Fruit fly (Drosophila melanogaster) whole organism, embryonic: ENCODE measurements around the gene Sf3b3.

Source experiments
- Bdp1 ChIP-seq: fragments of 200-800 bp; sonication (Bioruptor generic); optimal IDR thresholded peaks from 3 replicates; lab custom pipeline; 2016; ENCODE audit warnings: missing biosample characterization, missing genetic modification characterization
- CG10979 ChIP-seq: fragments of 200-800 bp; sonication (Bioruptor generic); optimal IDR thresholded peaks from 2 replicates; lab custom pipeline; 2018; ENCODE audit warnings: missing biosample characterization, mild to moderate bottlenecking, missing genetic modification characterization, moderate library complexity
- CG12659 ChIP-seq: fragments of 200-800 bp; sonication (Bioruptor generic); optimal IDR thresholded peaks from 3 replicates; lab custom pipeline; 2017; ENCODE audit warnings: mild to moderate bottlenecking, missing biosample characterization, missing genetic modification reagents, missing genetic modification characterization
- CG13123 ChIP-seq: fragments of 200-800 bp; sonication (Bioruptor generic); optimal IDR thresholded peaks from 2 replicates; lab custom pipeline; 2016; ENCODE audit warnings: missing biosample characterization, missing genetic modification characterization
- CG14667 ChIP-seq: fragments of 200-800 bp; sonication (Bioruptor generic); IDR thresholded peaks from 2 replicates; pipeline ENCODE4 v1.3.6; 2022; ENCODE audit warnings: missing biosample characterization, missing genetic modification characterization
- CG14965 ChIP-seq: fragments of 200-800 bp; sonication (Bioruptor generic); optimal IDR thresholded peaks from 2 replicates; lab custom pipeline; 2016; ENCODE audit warnings: missing biosample characterization, missing genetic modification characterization, borderline replicate concordance
- CG1529 ChIP-seq: fragments of 200-800 bp; sonication (Bioruptor generic); optimal IDR thresholded peaks from 3 replicates; lab custom pipeline; 2018; ENCODE audit warnings: missing biosample characterization, missing genetic modification characterization
- CG1647 ChIP-seq: fragments of 200-800 bp; sonication (Bioruptor generic); optimal IDR thresholded peaks from 3 replicates; lab custom pipeline; 2016; ENCODE audit warnings: missing biosample characterization, missing genetic modification characterization
- CG17361 ChIP-seq: fragments of 200-800 bp; sonication (Bioruptor generic); IDR thresholded peaks from 3 replicates; pipeline ENCODE4 v1.3.6; 2022; ENCODE audit warnings: missing biosample characterization, missing genetic modification characterization
- CG17612 ChIP-seq: fragments of 200-800 bp; sonication (Bioruptor generic); IDR thresholded peaks from 2 replicates; pipeline ENCODE4 v1.3.6; 2022; ENCODE audit warnings: missing biosample characterization, missing genetic modification characterization
- CG18599 ChIP-seq: fragments of 200-800 bp; sonication (Bioruptor generic); optimal IDR thresholded peaks from 3 replicates; lab custom pipeline; 2017; ENCODE audit warnings: missing biosample characterization, missing genetic modification characterization, mild to moderate bottlenecking, moderate library complexity, missing genetic modification reagents
- CG31365 ChIP-seq: fragments of 200-800 bp; sonication (Bioruptor generic); optimal IDR thresholded peaks from 2 replicates; lab custom pipeline; 2018; ENCODE audit warnings: missing biosample characterization, mild to moderate bottlenecking, missing genetic modification characterization
- CG3163 ChIP-seq: fragments of 200-800 bp; sonication (Bioruptor generic); optimal IDR thresholded peaks from 3 replicates; lab custom pipeline; 2016; ENCODE audit warnings: missing biosample characterization, missing genetic modification characterization
- CG32772 ChIP-seq: fragments of 200-800 bp; sonication (Bioruptor generic); IDR thresholded peaks from 2 replicates; pipeline ENCODE4 v1.3.6; 2022; ENCODE audit warnings: missing biosample characterization, missing genetic modification characterization
- CG4730 ChIP-seq: fragments of 200-800 bp; sonication (Bioruptor generic); IDR thresholded peaks from 2 replicates; pipeline ENCODE4 v1.3.6; 2022; ENCODE audit warnings: missing biosample characterization, missing genetic modification characterization
- CG9727 ChIP-seq: fragments of 200-800 bp; sonication (Bioruptor generic); optimal IDR thresholded peaks from 3 replicates; lab custom pipeline; 2017; ENCODE audit warnings: missing biosample characterization, mild to moderate bottlenecking, missing genetic modification characterization
- CG9932 ChIP-seq: fragments of 200-800 bp; sonication (Bioruptor generic); IDR thresholded peaks from 2 replicates; pipeline ENCODE4 v1.3.6; 2022; ENCODE audit warnings: missing biosample characterization, missing genetic modification characterization
- CHES-1-like ChIP-seq: fragments of 200-800 bp; sonication (Bioruptor generic); optimal IDR thresholded peaks from 2 replicates; lab custom pipeline; 2016; ENCODE audit warnings: missing biosample characterization, missing genetic modification characterization
- Chrac-16 ChIP-seq: fragments of 200-800 bp; sonication (Bioruptor generic); optimal IDR thresholded peaks from 3 replicates; lab custom pipeline; 2016; ENCODE audit warnings: missing biosample characterization, missing genetic modification characterization
- Dll ChIP-seq: fragments of 200-800 bp; sonication (Bioruptor generic); IDR thresholded peaks from 4 replicates; pipeline ENCODE4 v1.3.6; 2022; ENCODE audit warnings: missing biosample characterization, missing genetic modification characterization; ENCODE audit not compliant: partially characterized antibody
- E2f1 ChIP-seq: fragments of 200-800 bp; sonication (Bioruptor generic); IDR thresholded peaks from 2 replicates; pipeline ENCODE4 v1.3.6; 2022; ENCODE audit warnings: missing biosample characterization, missing genetic modification characterization
- ERR ChIP-seq: fragments of 200-800 bp; sonication (Bioruptor generic); optimal IDR thresholded peaks from 2 replicates; lab custom pipeline; 2016; ENCODE audit warnings: missing biosample characterization, missing genetic modification characterization
- Gsc ChIP-seq: fragments of 200-800 bp; sonication (Bioruptor generic); IDR thresholded peaks from 2 replicates; pipeline ENCODE4 v1.3.6; 2022; ENCODE audit warnings: missing biosample characterization, missing genetic modification characterization
- HLH54F ChIP-seq: fragments of 200-800 bp; sonication (Bioruptor generic); optimal IDR thresholded peaks from 3 replicates; lab custom pipeline; 2016; ENCODE audit warnings: missing biosample characterization, missing genetic modification characterization
- Hr51 ChIP-seq, 2 experiments: fragments of 200-800 bp; sonication (Bioruptor generic); optimal IDR thresholded peaks; 2 replicates in 1 of 2; 3 replicates in 1 of 2; lab custom pipeline; 2016 to 2018; ENCODE audit warnings: missing biosample characterization in 2 of 2, missing genetic modification characterization in 2 of 2, mild to moderate bottlenecking in 1 of 2, moderate library complexity in 1 of 2
- Kr ChIP-seq: fragments of 200-800 bp; sonication (Bioruptor generic); optimal IDR thresholded peaks from 2 replicates; lab custom pipeline; 2017; ENCODE audit warnings: missing biosample characterization, mild to moderate bottlenecking, missing genetic modification characterization
- MBD-R2 ChIP-seq: fragments of 200-800 bp; sonication (Bioruptor generic); IDR thresholded peaks from 2 replicates; pipeline ENCODE4 v1.3.6; 2022; ENCODE audit warnings: missing biosample characterization, missing genetic modification characterization
- NK7.1 ChIP-seq: fragments of 200-800 bp; sonication (Bioruptor generic); optimal IDR thresholded peaks from 3 replicates; lab custom pipeline; 2016; ENCODE audit warnings: missing biosample characterization, missing genetic modification characterization
- Spps ChIP-seq: fragments of 200-800 bp; sonication (Bioruptor generic); optimal IDR thresholded peaks from 2 replicates; lab custom pipeline; 2018; ENCODE audit warnings: missing biosample characterization, mild to moderate bottlenecking, missing genetic modification characterization
- bowl ChIP-seq: fragments of 200-800 bp; sonication (Bioruptor generic); IDR thresholded peaks from 2 replicates; pipeline ENCODE4 v1.3.6; 2022; ENCODE audit warnings: missing biosample characterization, missing genetic modification characterization
- btn ChIP-seq: fragments of 200-800 bp; sonication (Bioruptor generic); optimal IDR thresholded peaks from 2 replicates; lab custom pipeline; 2016; ENCODE audit warnings: missing biosample characterization, missing genetic modification characterization
- caup ChIP-seq: fragments of 200-800 bp; sonication (Bioruptor generic); optimal IDR thresholded peaks from 3 replicates; lab custom pipeline; 2017; ENCODE audit warnings: missing biosample characterization, mild to moderate bottlenecking, missing genetic modification characterization, moderate library complexity; ENCODE audit not compliant: severe bottlenecking
- chn ChIP-seq: fragments of 200-800 bp; sonication (Bioruptor generic); optimal IDR thresholded peaks from 2 replicates; lab custom pipeline; 2016; ENCODE audit warnings: missing biosample characterization, missing genetic modification characterization
- disco-r ChIP-seq: fragments of 200-800 bp; sonication (Bioruptor generic); optimal IDR thresholded peaks from 2 replicates; lab custom pipeline; 2016; ENCODE audit warnings: missing biosample characterization, missing genetic modification characterization
- emc ChIP-seq: fragments of 200-800 bp; sonication (Bioruptor generic); optimal IDR thresholded peaks from 2 replicates; lab custom pipeline; 2016; ENCODE audit warnings: missing biosample characterization, missing genetic modification characterization
- fd3F ChIP-seq: fragments of 200-800 bp; sonication (Bioruptor generic); optimal IDR thresholded peaks from 2 replicates; lab custom pipeline; 2018; ENCODE audit warnings: missing biosample characterization, mild to moderate bottlenecking, missing genetic modification characterization, moderate library complexity
- fu2 ChIP-seq: fragments of 200-800 bp; sonication (Bioruptor generic); optimal IDR thresholded peaks from 2 replicates; lab custom pipeline; 2016; ENCODE audit warnings: missing biosample characterization, missing genetic modification characterization
- grau ChIP-seq: fragments of 200-800 bp; optimal IDR thresholded peaks from 3 replicates; lab custom pipeline; 2019; ENCODE audit warnings: missing biosample characterization, mild to moderate bottlenecking, missing genetic modification characterization, moderate library complexity
- h ChIP-seq: fragments of >200 bp; optimal IDR thresholded peaks from 2 replicates; lab custom pipeline; 2017
- hb ChIP-seq: fragments of 200-800 bp; sonication (Bioruptor generic); IDR thresholded peaks from 3 replicates; pipeline ENCODE4 v1.3.6; 2022; ENCODE audit warnings: missing biosample characterization, missing genetic modification characterization; ENCODE audit not compliant: partially characterized antibody
- insv ChIP-seq, 2 experiments: fragments of 200-800 bp; sonication (Bioruptor generic); optimal IDR thresholded peaks; 3 replicates each; lab custom pipeline; 2016 to 2018; ENCODE audit warnings: missing biosample characterization in 2 of 2, missing genetic modification characterization in 2 of 2
- jigr1 ChIP-seq: fragments of 200-800 bp; sonication (Bioruptor generic); IDR thresholded peaks from 3 replicates; pipeline ENCODE4 v1.3.6; 2022; ENCODE audit warnings: missing biosample characterization, missing genetic modification characterization
- jumu ChIP-seq: fragments of 200-800 bp; sonication (Bioruptor generic); optimal IDR thresholded peaks from 3 replicates; lab custom pipeline; 2016; ENCODE audit warnings: missing biosample characterization, missing genetic modification characterization
- lilli ChIP-seq: fragments of 200-800 bp; sonication (Bioruptor generic); optimal IDR thresholded peaks from 3 replicates; lab custom pipeline; 2016; ENCODE audit warnings: missing biosample characterization, missing genetic modification characterization
- maf-S ChIP-seq: fragments of 200-800 bp; sonication (Bioruptor generic); optimal IDR thresholded peaks from 2 replicates; lab custom pipeline; 2016; ENCODE audit warnings: missing biosample characterization, missing genetic modification characterization
- org-1 ChIP-seq: fragments of 200-800 bp; sonication (Bioruptor generic); optimal IDR thresholded peaks from 2 replicates; lab custom pipeline; 2017; ENCODE audit warnings: missing biosample characterization, missing genetic modification characterization
- otp ChIP-seq: fragments of 200-800 bp; sonication (Bioruptor generic); IDR thresholded peaks from 3 replicates; pipeline ENCODE4, ENCODE4 v1.3.6; 2022; ENCODE audit warnings: missing biosample characterization, missing genetic modification characterization
- peb ChIP-seq: fragments of 200-800 bp; sonication (Bioruptor generic); IDR thresholded peaks from 2 replicates; pipeline ENCODE4 v1.3.6; 2022; ENCODE audit warnings: missing biosample characterization, missing genetic modification characterization
- salm ChIP-seq: fragments of 200-800 bp; sonication (Bioruptor generic); optimal IDR thresholded peaks from 2 replicates; lab custom pipeline; 2018; ENCODE audit warnings: missing biosample characterization, mild to moderate bottlenecking, missing genetic modification characterization
- tx ChIP-seq: fragments of 200-800 bp; sonication (Bioruptor generic); optimal IDR thresholded peaks from 2 replicates; lab custom pipeline; 2016; ENCODE audit warnings: missing biosample characterization, missing genetic modification characterization
- vnd ChIP-seq: fragments of 200-800 bp; sonication (Bioruptor generic); IDR thresholded peaks from 3 replicates; pipeline ENCODE4 v1.3.6; 2022; ENCODE audit warnings: missing biosample characterization, missing genetic modification characterization; ENCODE audit not compliant: partially characterized antibody
- z ChIP-seq: fragments of 200-800 bp; sonication (Bioruptor generic); IDR thresholded peaks from 3 replicates; pipeline ENCODE4 v1.3.6; 2022; ENCODE audit warnings: missing biosample characterization, missing genetic modification characterization

The Sf3b3 gene

dm6 chr3L:821951-822350 lies 11.2 kb downstream of the Sf3b3 start (continued):
- TF ChIP-seq CG31365 (tag; lab: Kevin White, UChicago), result peak; percentile 53
- TF ChIP-seq NK7.1 (GFP tag; lab: Kevin White, UChicago), result peak; percentile 12
- TF ChIP-seq CG1529 (GFP tag; lab: Kevin White, UChicago), result peak; percentile 39
- TF ChIP-seq Dll (GFP tag; lab: Robert Waterston, UW), result no peak
- TF ChIP-seq CG18599 (GFP tag; lab: Kevin White, UChicago), result peak; percentile 83
- TF ChIP-seq CG3163 (GFP tag; lab: Kevin White, UChicago), result no peak
- TF ChIP-seq CG17361, result peak; percentile 77
- TF ChIP-seq btn, result no peak
- TF ChIP-seq CG9932, result no peak
- TF ChIP-seq CG12659 (GFP tag; lab: Kevin White, UChicago), result peak; percentile 40
- TF ChIP-seq salm, result peak; percentile 68
- peak; percentile 20 for TF ChIP-seq CG1647
- TF ChIP-seq insv (GFP tag; optimal IDR thresholded peaks at IDR 0.05; lab: Kevin White, UChicago), result no peak
- peak; percentile 17 for TF ChIP-seq HLH54F (GFP tag; lab: Kevin White, UChicago)
- TF ChIP-seq CG14965, result no peak
- TF ChIP-seq vnd (GFP tag; lab: Robert Waterston, UW), result no peak
- TF ChIP-seq Bdp1 (GFP tag; lab: Kevin White, UChicago), result no peak
- TF ChIP-seq peb (GFP tag; lab: Robert Waterston, UW), result peak; percentile 21; the same call in 1 of the 2 replicates
- TF ChIP-seq lilli (GFP tag; lab: Kevin White, UChicago), result peak; percentile 55
- TF ChIP-seq otp (GFP tag; lab: Robert Waterston, UW), result peak; percentile 63; the same call in 2 of the 3 replicates
- TF ChIP-seq jumu (GFP tag; lab: Kevin White, UChicago), result peak; percentile 32
- peak; percentile 20 to 75 for TF ChIP-seq Hr51 (GFP tag; optimal IDR thresholded peaks at IDR 0.05; lab: Kevin White, UChicago)
- TF ChIP-seq hb (GFP tag; lab: Robert Waterston, UW), result no peak
- no peak for TF ChIP-seq jigr1
- TF ChIP-seq chn, result peak; percentile 32
- TF ChIP-seq MBD-R2 (GFP tag; lab: Robert Waterston, UW), result peak; percentile 42; the same call in 1 of the 2 replicates
- no peak for TF ChIP-seq disco-r (GFP tag; lab: Kevin White, UChicago)
- peak; percentile 74 for TF ChIP-seq org-1
- TF ChIP-seq z (GFP tag; lab: Robert Waterston, UW), result peak; percentile 84
- no peak for TF ChIP-seq CHES-1-like
- 0 out of 2 replicates have a peak, but pooled peaks have one; percentile 39 for TF ChIP-seq Gsc (GFP tag; lab: Robert Waterston, UW)
- no peak for TF ChIP-seq maf-S
- TF ChIP-seq ERR (GFP tag; lab: Kevin White, UChicago), result no peak
- peak; percentile 50; the same call in 1 of the 2 replicates for TF ChIP-seq CG14667 (GFP tag; lab: Robert Waterston, UW)
- TF ChIP-seq caup (GFP tag; lab: Kevin White, UChicago), result peak; percentile 19
- TF ChIP-seq h (lab: Kevin White, UChicago), result no peak
- TF ChIP-seq Kr, result no peak
- peak; percentile 22; the same call in 1 of the 2 replicates for TF ChIP-seq bowl (GFP tag; lab: Robert Waterston, UW)
- peak; percentile 73 for TF ChIP-seq CG4730 (GFP tag; lab: Robert Waterston, UW)
- TF ChIP-seq CG9727 (GFP tag; lab: Kevin White, UChicago), result peak; percentile 53
- peak; percentile 60 for TF ChIP-seq Spps (tag; lab: Kevin White, UChicago)
- peak; percentile 49 for TF ChIP-seq Chrac-16 (GFP tag; lab: Kevin White, UChicago)
- peak; percentile 10 for TF ChIP-seq fd3F (GFP tag; lab: Kevin White, UChicago)
- peak; percentile 68 for TF ChIP-seq E2f1
- TF ChIP-seq CG13123, result peak; percentile 5
- no peak; the same call in 1 of the 2 replicates for TF ChIP-seq CG17612 (GFP tag; lab: Robert Waterston, UW)
- peak; percentile 66 for TF ChIP-seq CG32772 (GFP tag; lab: Robert Waterston, UW)
- TF ChIP-seq grau, result peak; percentile 63
- peak; percentile 14 for TF ChIP-seq tx
- TF ChIP-seq emc, result no peak
- no peak for TF ChIP-seq fu2 (GFP tag; lab: Kevin White, UChicago)
- peak; percentile 87 for TF ChIP-seq CG10979 (tag; lab: Kevin White, UChicago)
